Worm (Caenorhabditis elegans) whole organism, late embryonic: ENCODE data around the gene F23H12.3.

Experiments used
- C08G9.2 ChIP-seq: sonication (generic microtip); optimal IDR thresholded peaks from 2 replicates; lab custom pipeline; 2016; ENCODE audit warnings: mild to moderate bottlenecking, missing genetic modification characterization, moderate library complexity, missing compliant biosample characterization
- F13H6.1 ChIP-seq: sonication (generic microtip); optimal IDR thresholded peaks from 2 replicates; lab custom pipeline; 2016; ENCODE audit warnings: missing genetic modification characterization, missing compliant biosample characterization
- Y22D7AL.16 ChIP-seq: sonication (generic microtip); optimal IDR thresholded peaks from 2 replicates; lab custom pipeline; 2016; ENCODE audit warnings: missing genetic modification characterization, missing compliant biosample characterization
- ama-1 ChIP-seq: fragments of 150-350 bp; optimal IDR thresholded peaks from 2 replicates; lab custom pipeline; 2014
- ceh-18 ChIP-seq: sonication (generic microtip); optimal IDR thresholded peaks from 2 replicates; lab custom pipeline; 2016; ENCODE audit warnings: missing genetic modification characterization, missing compliant biosample characterization
- ceh-2 ChIP-seq: sonication (generic microtip); optimal IDR thresholded peaks from 2 replicates; lab custom pipeline; 2016; ENCODE audit warnings: missing genotype, missing genetic modification characterization, missing compliant biosample characterization
- ceh-22 ChIP-seq: sonication (generic microtip); optimal IDR thresholded peaks from 2 replicates; lab custom pipeline; 2017; ENCODE audit warnings: missing biosample characterization, missing genetic modification characterization
- ceh-30 ChIP-seq: fragments of 150-350 bp; optimal IDR thresholded peaks from 2 replicates; lab custom pipeline; 2014; ENCODE audit warnings: missing biosample characterization, missing genetic modification characterization
- ceh-34 ChIP-seq: sonication (generic microtip); optimal IDR thresholded peaks from 2 replicates; lab custom pipeline; 2016; ENCODE audit warnings: mild to moderate bottlenecking, missing genetic modification characterization, missing compliant biosample characterization
- ceh-45 ChIP-seq: fragments of 200-800 bp; sonication (Bioruptor generic); IDR thresholded peaks from 2 replicates; pipeline ENCODE4 v1.3.6; 2022; ENCODE audit warnings: missing genetic modification reagents, missing genetic modification characterization, missing compliant biosample characterization
- ceh-48 ChIP-seq: sonication (generic microtip); optimal IDR thresholded peaks from 2 replicates; lab custom pipeline; 2016; ENCODE audit warnings: missing genetic modification characterization, inconsistent platforms, missing compliant biosample characterization
- ceh-6 ChIP-seq: fragments of 200-800 bp; sonication (Bioruptor generic); optimal IDR thresholded peaks from 2 replicates; lab custom pipeline; 2018; ENCODE audit warnings: mild to moderate bottlenecking, missing genetic modification characterization, missing compliant biosample characterization
- ceh-9 ChIP-seq: sonication (generic microtip); optimal IDR thresholded peaks from 2 replicates; lab custom pipeline; 2016; ENCODE audit warnings: mild to moderate bottlenecking, missing genetic modification characterization, inconsistent platforms, missing compliant biosample characterization
- dve-1 ChIP-seq: sonication (generic microtip); optimal IDR thresholded peaks from 2 replicates; lab custom pipeline; 2017; ENCODE audit warnings: antibody characterized with exemption, mild to moderate bottlenecking, missing genetic modification characterization, missing compliant biosample characterization
- fax-1 ChIP-seq: sonication (generic microtip); optimal IDR thresholded peaks from 2 replicates; lab custom pipeline; 2016; ENCODE audit warnings: missing genotype, missing genetic modification characterization, missing compliant biosample characterization
- fkh-10 ChIP-seq: fragments of 150-350 bp; optimal IDR thresholded peaks from 2 replicates; lab custom pipeline; 2014; ENCODE audit warnings: missing biosample characterization, missing genetic modification reagents, missing genetic modification characterization
- gmeb-2 ChIP-seq: sonication (generic microtip); optimal IDR thresholded peaks from 2 replicates; lab custom pipeline; 2016; ENCODE audit warnings: missing genetic modification characterization, inconsistent platforms, missing compliant biosample characterization
- hlh-13 ChIP-seq: fragments of 200-800 bp; sonication (Bioruptor generic); optimal IDR thresholded peaks from 2 replicates; lab custom pipeline; 2018; ENCODE audit warnings: mild to moderate bottlenecking, missing genetic modification characterization, missing compliant biosample characterization
- hlh-6 ChIP-seq: sonication (generic microtip); optimal IDR thresholded peaks from 2 replicates; lab custom pipeline; 2016; ENCODE audit warnings: missing genotype, missing genetic modification characterization, missing compliant biosample characterization
- lim-6 ChIP-seq: sonication (generic microtip); optimal IDR thresholded peaks from 2 replicates; lab custom pipeline; 2016; ENCODE audit warnings: missing genetic modification characterization, missing compliant biosample characterization
- nfya-1 ChIP-seq: sonication (generic microtip); optimal IDR thresholded peaks from 2 replicates; lab custom pipeline; 2017; ENCODE audit warnings: missing genetic modification characterization, mild to moderate bottlenecking, missing compliant biosample characterization, antibody characterized with exemption, moderate library complexity
- nhr-11 ChIP-seq: fragments of 150-350 bp; optimal IDR thresholded peaks from 2 replicates; lab custom pipeline; 2014; ENCODE audit warnings: missing biosample characterization, missing genetic modification characterization
- pax-1 ChIP-seq: fragments of 150-350 bp; optimal IDR thresholded peaks from 2 replicates; lab custom pipeline; 2014; ENCODE audit warnings: missing biosample characterization, missing genetic modification characterization
- pha-4 ChIP-seq: fragments of 150-350 bp; optimal IDR thresholded peaks from 2 replicates; lab custom pipeline; 2018; ENCODE audit warnings: missing biosample characterization, missing genetic modification reagents, missing genetic modification characterization
- rnt-1 ChIP-seq: sonication (generic microtip); optimal IDR thresholded peaks from 2 replicates; lab custom pipeline; 2016; ENCODE audit warnings: missing genetic modification characterization, missing compliant biosample characterization
- sox-2 ChIP-seq: fragments of 200-800 bp; sonication (Bioruptor generic); IDR thresholded peaks from 2 replicates; pipeline ENCODE4 v1.3.6; 2022; ENCODE audit warnings: missing genetic modification reagents, missing genetic modification characterization, missing compliant biosample characterization
- sox-4 ChIP-seq: sonication (generic microtip); optimal IDR thresholded peaks from 2 replicates; lab custom pipeline; 2017; ENCODE audit warnings: mild to moderate bottlenecking, missing genetic modification characterization, inconsistent platforms, missing compliant biosample characterization
- syd-9 ChIP-seq: sonication (generic microtip); optimal IDR thresholded peaks from 2 replicates; lab custom pipeline; 2016; ENCODE audit warnings: mild to moderate bottlenecking, missing genetic modification characterization, moderate library complexity, missing compliant biosample characterization
- tbx-7 ChIP-seq: sonication (generic microtip); optimal IDR thresholded peaks from 2 replicates; lab custom pipeline; 2016; ENCODE audit warnings: missing genotype, missing genetic modification characterization, missing compliant biosample characterization
- unc-3 ChIP-seq, 2 experiments: fragments of 200-800 bp in 1 of 2; sonication (Bioruptor generic) in 1 of 2; sonication (generic microtip) in 1 of 2; conservative IDR thresholded peaks in 1 of 2; optimal IDR thresholded peaks in 1 of 2; 2 replicates each; pipeline versions ENCODE4 v1.3.6 to Lab custom; 2016 to 2022; ENCODE audit warnings: missing compliant biosample characterization in 2 of 2, missing genetic modification characterization in 2 of 2, missing genetic modification reagents in 1 of 2
- unc-55 ChIP-seq: sonication (generic microtip); optimal IDR thresholded peaks from 2 replicates; lab custom pipeline; 2017; ENCODE audit warnings: missing biosample characterization, missing genetic modification reagents, missing genetic modification characterization

The F23H12.3 gene

ce11 chrV:12354193-12354830 lies 9.4 kb downstream of the F23H12.3 start:
- TF ChIP-seq ceh-18 (tag; lab: Kevin White, UChicago) (no peak), rnt-1 (tag; lab: Kevin White, UChicago) (peak; percentile 20), F13H6.1 (no peak), unc-3 (GFP tag; conservative IDR thresholded peaks at IDR 0.05; lab: Robert Waterston, UW) (no peak), unc-3 (tag; optimal IDR thresholded peaks at IDR 0.05; lab: Kevin White, UChicago) (no peak), ama-1 (peak; percentile 91), Y22D7AL.16 (tag; lab: Kevin White, UChicago) (no peak)

- TF ChIP-seq pha-4 (no peak), rnt-1 (tag; lab: Kevin White, UChicago) (no peak), nfya-1 (no peak), ama-1 (no peak), hlh-6 (tag; lab: Kevin White, UChicago) (no peak), hlh-13 (GFP tag; lab: Kevin White, UChicago) (no peak)
Observed at ce11 chrV:12357632-12358031, 12.7 kb downstream of the F23H12.3 start.

ce11 chrV:12358347-12358746 lies 13.4 kb downstream of the F23H12.3 start, which contains the start of gene F23H12.5:
Gene F23H12.5 (plus strand): TSS chrV:12358647.
- TF ChIP-seq lim-6 (tag; lab: Kevin White, UChicago): no peak
- no peak for TF ChIP-seq ceh-22
- TF ChIP-seq rnt-1 (tag; lab: Kevin White, UChicago): no peak

ce11 chrV:12361644-12362043 lies 16.7 kb downstream of the F23H12.3 start, which contains the start of gene fipr-1:
Gene fipr-1 (minus strand): TSS chrV:12361744.
- TF ChIP-seq pax-1 (tag; lab: Kevin White, UChicago): no peak
- no peak for TF ChIP-seq ceh-2 (tag; lab: Kevin White, UChicago)
- TF ChIP-seq ceh-6 (GFP tag; lab: Kevin White, UChicago): no peak
- no peak for TF ChIP-seq hlh-6 (tag; lab: Kevin White, UChicago)
- TF ChIP-seq ceh-9 (tag; lab: Kevin White, UChicago): no peak
- no peak for TF ChIP-seq sox-4 (tag; lab: Kevin White, UChicago)
- no peak for TF ChIP-seq ceh-45 (GFP tag; lab: Robert Waterston, UW)
- no peak for TF ChIP-seq rnt-1 (tag; lab: Kevin White, UChicago)
- TF ChIP-seq ceh-48 (tag; lab: Kevin White, UChicago): no peak
- TF ChIP-seq unc-55: no peak
- no peak for TF ChIP-seq fax-1 (tag; lab: Kevin White, UChicago)
- TF ChIP-seq hlh-13 (GFP tag; lab: Kevin White, UChicago): no peak
- no peak for TF ChIP-seq sox-2

ce11 chrV:12365104-12365503 lies 20.2 kb downstream of the F23H12.3 start, which contains the start of gene fipr-2:
Gene fipr-2 (plus strand): TSS chrV:12365348.
- TF ChIP-seq ceh-48 (tag; lab: Kevin White, UChicago) (no peak), sox-2 (no peak), gmeb-2 (tag; lab: Kevin White, UChicago) (no peak), Y22D7AL.16 (tag; lab: Kevin White, UChicago) (no peak), nfya-1 (no peak), ceh-34 (tag; lab: Kevin White, UChicago) (no peak), nhr-11 (tag; lab: Kevin White, UChicago) (no peak), sox-4 (tag; lab: Kevin White, UChicago) (no peak), fkh-10 (no peak)

ce11 chrV:12369437-12369836 lies 24.5 kb downstream of the F23H12.3 start, which contains the start of gene gcy-13:
Gene gcy-13 (minus strand): TSS chrV:12369537.
- no peak for TF ChIP-seq ceh-22
- no peak for TF ChIP-seq syd-9 (tag; lab: Kevin White, UChicago)
- no peak for TF ChIP-seq dve-1 (tag; lab: Kevin White, UChicago)
- TF ChIP-seq hlh-13 (GFP tag; lab: Kevin White, UChicago): no peak
- TF ChIP-seq tbx-7 (tag; lab: Kevin White, UChicago): no peak
- TF ChIP-seq fax-1 (tag; lab: Kevin White, UChicago): no peak
- TF ChIP-seq ceh-30 (tag; lab: Kevin White, UChicago): no peak
- no peak for TF ChIP-seq C08G9.2 (tag; lab: Kevin White, UChicago)
